Worm (Caenorhabditis elegans): Measurements from ENCODE around the gene C07E3.4.

- no peak for TF ChIP-seq hlh-30 (tag; optimal IDR thresholded peaks at IDR 0.05; ENCODE audit: insufficient read depth)
- no peak for TF ChIP-seq ceh-62 (tag; optimal IDR thresholded peaks at IDR 0.05)
- no peak for TF ChIP-seq dmd-8 (GFP tag; IDR thresholded peaks at IDR 0.05)
- no peak for TF ChIP-seq ceh-28 (tag; optimal IDR thresholded peaks at IDR 0.05)
Observed at ce11 chrII:10315252-10315651, 45.3 kb upstream of the C07E3.4 start, which contains the start of gene idpp-8.
